Fruit fly (Drosophila melanogaster): ENCODE data around the gene CG42822.

- no peak for TF ChIP-seq Myc (optimal IDR thresholded peaks at IDR 0.05)
- no peak for TF ChIP-seq insv (optimal IDR thresholded peaks at IDR 0.05)
- TF ChIP-seq psq (optimal IDR thresholded peaks at IDR 0.05): no peak
- TF ChIP-seq Sin3A (optimal IDR thresholded peaks at IDR 0.05): no peak
Measured at dm6 chr3R:17377503-17377902, 36.2 kb upstream of the CG42822 start.

Measured in Kc167 (cell line).